Worm (Caenorhabditis elegans): Measurements from ENCODE around the gene fig-1.

DNA sequence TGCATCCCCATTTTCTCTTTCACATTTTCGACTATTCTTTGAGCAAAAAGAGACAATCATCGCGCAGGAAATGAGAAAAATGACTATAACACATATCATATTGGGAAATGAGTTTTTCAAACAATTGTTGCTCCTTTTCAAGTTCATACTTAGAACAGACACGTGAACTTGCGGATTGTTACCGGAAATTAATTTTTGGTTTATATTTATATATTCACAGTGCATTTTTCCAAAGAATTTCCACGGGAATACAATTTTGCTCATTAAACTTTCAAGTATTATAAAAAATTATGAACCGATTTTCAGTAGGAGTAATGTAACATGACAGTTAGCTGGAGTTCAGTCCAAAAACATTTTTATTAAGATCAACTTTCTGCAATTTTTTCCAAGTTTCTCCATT is 57.8 kb downstream of the fig-1 start, which contains the start of gene F58B4.7:
- TF ChIP-seq nhr-6 (tag; optimal IDR thresholded peaks at IDR 0.05) (no peak), unc-39 (tag; optimal IDR thresholded peaks at IDR 0.05) (no peak), skn-1 (tag; optimal IDR thresholded peaks at IDR 0.05) (no peak), unc-130 (GFP tag; optimal IDR thresholded peaks at IDR 0.05) (no peak), lin-39 (tag; optimal IDR thresholded peaks at IDR 0.05) (no peak), madf-5 (GFP tag; IDR thresholded peaks at IDR 0.05) (no peak), zag-1 (tag; optimal IDR thresholded peaks at IDR 0.05) (no peak), snpc-4 (tag; optimal IDR thresholded peaks at IDR 0.05) (no peak)

Measured in whole organism, L4 larva.